Fruit fly (Drosophila melanogaster) S2 (cell line): ENCODE results near the gene IntS10.

ENCODE experiments used
- CG8478 ChIP-seq: fragments of >200 bp; optimal IDR thresholded peaks from 2 replicates; lab custom pipeline; 2018
- CTCF ChIP-seq, 2 experiments: fragments of >200 bp; optimal IDR thresholded peaks; 2 replicates each; lab custom pipeline; 2018

DNA sequence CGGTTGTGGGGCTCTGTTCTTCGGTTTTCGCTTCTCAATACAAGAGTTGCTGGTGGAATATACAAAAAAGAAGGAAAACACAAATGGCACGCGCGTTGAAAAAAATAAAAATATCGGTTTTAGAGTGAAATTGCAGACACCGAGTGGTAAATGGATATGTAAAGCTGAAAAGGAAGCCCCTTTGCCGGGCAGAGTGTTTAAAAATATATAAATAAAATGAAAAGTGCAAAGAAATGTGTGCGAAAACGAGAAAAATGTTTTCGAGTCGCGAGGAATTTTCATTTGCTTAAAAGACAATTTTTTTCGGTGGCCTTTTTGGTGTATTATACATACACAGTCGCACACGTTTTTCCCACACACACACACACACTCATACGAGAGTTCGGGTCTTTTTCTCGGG lies 19.4 kb downstream of the IntS10 start:
- TF ChIP-seq CG8478 (lab: Kevin White, UChicago) (no peak), CTCF (optimal IDR thresholded peaks at IDR 0.05; lab: Kevin White, UChicago) (no peak)
